Fruit fly (Drosophila melanogaster) whole organism, embryonic: ENCODE data around the gene CG6652.

Experiments
- CG10654 ChIP-seq: fragments of 200-800 bp; sonication (Bioruptor generic); optimal IDR thresholded peaks from 2 replicates; lab custom pipeline; 2016; ENCODE audit warnings: missing biosample characterization, missing genetic modification characterization
- CG10979 ChIP-seq: fragments of 200-800 bp; sonication (Bioruptor generic); optimal IDR thresholded peaks from 2 replicates; lab custom pipeline; 2018; ENCODE audit warnings: missing biosample characterization, mild to moderate bottlenecking, missing genetic modification characterization, moderate library complexity
- CG12071 ChIP-seq: fragments of 200-800 bp; sonication (Bioruptor generic); optimal IDR thresholded peaks from 3 replicates; lab custom pipeline; 2018; ENCODE audit warnings: missing biosample characterization, mild to moderate bottlenecking, missing genetic modification characterization
- CG12104 ChIP-seq: fragments of 200-800 bp; sonication (Bioruptor generic); optimal IDR thresholded peaks from 3 replicates; lab custom pipeline; 2016; ENCODE audit warnings: missing biosample characterization, missing genetic modification characterization
- CG12659 ChIP-seq: fragments of 200-800 bp; sonication (Bioruptor generic); optimal IDR thresholded peaks from 3 replicates; lab custom pipeline; 2017; ENCODE audit warnings: mild to moderate bottlenecking, missing biosample characterization, missing genetic modification reagents, missing genetic modification characterization
- CG13624 ChIP-seq: fragments of 200-800 bp; sonication (Bioruptor generic); optimal IDR thresholded peaks from 2 replicates; lab custom pipeline; 2016; ENCODE audit warnings: missing biosample characterization, missing genetic modification characterization
- CG13894 ChIP-seq: fragments of 200-800 bp; sonication (Bioruptor generic); optimal IDR thresholded peaks from 3 replicates; lab custom pipeline; 2018; ENCODE audit warnings: missing biosample characterization, mild to moderate bottlenecking, missing genetic modification characterization, moderate library complexity
- CG1602 ChIP-seq: fragments of 200-800 bp; sonication (Bioruptor generic); optimal IDR thresholded peaks from 3 replicates; lab custom pipeline; 2016; ENCODE audit warnings: missing biosample characterization, missing genetic modification characterization
- CG17385 ChIP-seq: fragments of 200-800 bp; sonication (Bioruptor generic); optimal IDR thresholded peaks from 3 replicates; lab custom pipeline; 2018; ENCODE audit warnings: missing biosample characterization, mild to moderate bottlenecking, missing genetic modification characterization
- CG17829 ChIP-seq: fragments of 200-800 bp; optimal IDR thresholded peaks from 2 replicates; lab custom pipeline; 2019; ENCODE audit warnings: missing biosample characterization, mild to moderate bottlenecking, missing genetic modification characterization, moderate library complexity
- CG3065 ChIP-seq: fragments of 200-800 bp; sonication (Bioruptor generic); optimal IDR thresholded peaks from 2 replicates; lab custom pipeline; 2016; ENCODE audit warnings: missing biosample characterization, missing genetic modification characterization
- CG33213 ChIP-seq: fragments of 200-800 bp; sonication (Bioruptor generic); optimal IDR thresholded peaks from 3 replicates; lab custom pipeline; 2016; ENCODE audit warnings: missing biosample characterization, missing genetic modification characterization
- CG3407 ChIP-seq: fragments of 200-800 bp; sonication (Bioruptor generic); optimal IDR thresholded peaks from 2 replicates; lab custom pipeline; 2018; ENCODE audit warnings: missing biosample characterization, mild to moderate bottlenecking, missing genetic modification characterization
- CG43689 ChIP-seq: fragments of 200-800 bp; sonication (Bioruptor generic); IDR thresholded peaks from 2 replicates; pipeline ENCODE4 v1.3.6; 2022; ENCODE audit warnings: missing biosample characterization, missing genetic modification characterization
- CG5180 ChIP-seq: fragments of 200-800 bp; sonication (Bioruptor generic); optimal IDR thresholded peaks from 3 replicates; lab custom pipeline; 2017; ENCODE audit warnings: missing biosample characterization, missing genetic modification characterization, mild to moderate bottlenecking, moderate library complexity, missing genetic modification reagents
- CG8478 ChIP-seq: fragments of >200 bp; optimal IDR thresholded peaks from 2 replicates; lab custom pipeline; 2018
- CG8924 ChIP-seq: fragments of 200-800 bp; optimal IDR thresholded peaks from 3 replicates; lab custom pipeline; 2019; ENCODE audit warnings: missing biosample characterization, mild to moderate bottlenecking, missing genetic modification characterization, moderate library complexity
- CG9876 ChIP-seq: fragments of 200-800 bp; sonication (Bioruptor generic); optimal IDR thresholded peaks from 2 replicates; lab custom pipeline; 2016; ENCODE audit warnings: missing biosample characterization, missing genetic modification characterization
- CkIIα-i1 ChIP-seq: fragments of 200-800 bp; sonication (Bioruptor generic); IDR thresholded peaks from 2 replicates; pipeline ENCODE4 v1.3.6; 2022; ENCODE audit warnings: missing biosample characterization, missing genetic modification characterization
- D19B ChIP-seq: fragments of 200-800 bp; sonication (Bioruptor generic); optimal IDR thresholded peaks from 2 replicates; lab custom pipeline; 2017; ENCODE audit warnings: missing biosample characterization, mild to moderate bottlenecking, missing genetic modification characterization
- Dip2 ChIP-seq: fragments of 200-800 bp; sonication (Bioruptor generic); IDR thresholded peaks from 2 replicates; pipeline ENCODE4 v1.3.6; 2022; ENCODE audit warnings: missing biosample characterization, missing genetic modification characterization
- HHEX ChIP-seq: fragments of 200-800 bp; sonication (Bioruptor generic); optimal IDR thresholded peaks from 3 replicates; lab custom pipeline; 2017; ENCODE audit warnings: missing biosample characterization, mild to moderate bottlenecking, missing genetic modification characterization, missing genetic modification reagents
- HLH54F ChIP-seq: fragments of 200-800 bp; sonication (Bioruptor generic); optimal IDR thresholded peaks from 3 replicates; lab custom pipeline; 2016; ENCODE audit warnings: missing biosample characterization, missing genetic modification characterization
- Hand ChIP-seq: fragments of 200-800 bp; sonication (Bioruptor generic); optimal IDR thresholded peaks from 2 replicates; lab custom pipeline; 2017; ENCODE audit warnings: mild to moderate bottlenecking, missing biosample characterization, missing genetic modification reagents, missing genetic modification characterization
- Hr51 ChIP-seq, 2 experiments: fragments of 200-800 bp; sonication (Bioruptor generic); optimal IDR thresholded peaks; 2 replicates in 1 of 2; 3 replicates in 1 of 2; lab custom pipeline; 2016 to 2018; ENCODE audit warnings: missing biosample characterization in 2 of 2, missing genetic modification characterization in 2 of 2, mild to moderate bottlenecking in 1 of 2, moderate library complexity in 1 of 2
- Ptx1 ChIP-seq: fragments of 200-800 bp; sonication (Bioruptor generic); IDR thresholded peaks from 2 replicates; pipeline ENCODE4 v1.3.6; 2022; ENCODE audit warnings: missing biosample characterization, missing genetic modification characterization
- Usf ChIP-seq: fragments of 200-800 bp; sonication (Bioruptor generic); optimal IDR thresholded peaks from 2 replicates; lab custom pipeline; 2017; ENCODE audit warnings: missing genotype, missing biosample characterization, missing genetic modification characterization
- bbx ChIP-seq: fragments of 200-800 bp; sonication (Bioruptor generic); IDR thresholded peaks from 2 replicates; pipeline ENCODE4 v1.3.6; 2022; ENCODE audit warnings: missing biosample characterization, missing genetic modification characterization; ENCODE audit not compliant: partially characterized antibody
- bsh ChIP-seq, 2 experiments: fragments of 200-800 bp; sonication (Bioruptor generic); optimal IDR thresholded peaks; 2 replicates each; lab custom pipeline; 2017 to 2018; ENCODE audit warnings: mild to moderate bottlenecking in 2 of 2, missing biosample characterization in 2 of 2, missing genetic modification characterization in 2 of 2, moderate library complexity in 1 of 2
- cad ChIP-seq: fragments of >200 bp; optimal IDR thresholded peaks from 2 replicates; lab custom pipeline; 2017; ENCODE audit warnings: missing biosample characterization, missing genetic modification characterization
- cato ChIP-seq: fragments of 200-800 bp; sonication (Bioruptor generic); optimal IDR thresholded peaks from 2 replicates; lab custom pipeline; 2016; ENCODE audit warnings: missing biosample characterization, missing genetic modification characterization, borderline replicate concordance
- cg ChIP-seq: fragments of 200-800 bp; sonication (Bioruptor generic); optimal IDR thresholded peaks from 3 replicates; lab custom pipeline; 2019; ENCODE audit warnings: missing biosample characterization, mild to moderate bottlenecking, missing genetic modification characterization, moderate library complexity
- chif ChIP-seq, 2 experiments: fragments of 200-800 bp; sonication (Bioruptor generic); optimal IDR thresholded peaks; 3 replicates each; lab custom pipeline; 2016; ENCODE audit warnings: missing biosample characterization in 2 of 2, missing genetic modification characterization in 2 of 2
- da ChIP-seq: fragments of 200-800 bp; sonication (Bioruptor generic); optimal IDR thresholded peaks from 2 replicates; lab custom pipeline; 2016; ENCODE audit warnings: missing biosample characterization, missing genetic modification characterization
- dati ChIP-seq: fragments of 200-800 bp; sonication (Bioruptor generic); IDR thresholded peaks from 2 replicates; pipeline ENCODE4 v1.3.6; 2022; ENCODE audit warnings: missing biosample characterization, missing genetic modification characterization
- emc ChIP-seq: fragments of 200-800 bp; sonication (Bioruptor generic); optimal IDR thresholded peaks from 2 replicates; lab custom pipeline; 2016; ENCODE audit warnings: missing biosample characterization, missing genetic modification characterization
- gcm2 ChIP-seq: fragments of 200-800 bp; sonication (Bioruptor generic); optimal IDR thresholded peaks from 2 replicates; lab custom pipeline; 2016; ENCODE audit warnings: missing biosample characterization, missing genetic modification characterization
- grau ChIP-seq: fragments of 200-800 bp; optimal IDR thresholded peaks from 3 replicates; lab custom pipeline; 2019; ENCODE audit warnings: missing biosample characterization, mild to moderate bottlenecking, missing genetic modification characterization, moderate library complexity
- inv ChIP-seq: fragments of 200-800 bp; sonication (Bioruptor generic); IDR thresholded peaks from 2 replicates; pipeline ENCODE4 v1.3.6; 2022; ENCODE audit warnings: missing biosample characterization, missing genetic modification characterization; ENCODE audit not compliant: partially characterized antibody
- lola ChIP-seq, 3 experiments: fragments of >200 bp in 2 of 3; fragments of 200-800 bp in 1 of 3; sonication (Bioruptor generic) in 1 of 3; optimal IDR thresholded peaks; 2 replicates each; lab custom pipeline; 2017 to 2019; ENCODE audit warnings: missing biosample characterization in 3 of 3, missing genetic modification characterization in 3 of 3, mild to moderate bottlenecking in 1 of 3, moderate library complexity in 1 of 3
- luna ChIP-seq: fragments of 200-800 bp; sonication (Bioruptor generic); optimal IDR thresholded peaks from 2 replicates; lab custom pipeline; 2016; ENCODE audit warnings: missing biosample characterization, missing genetic modification characterization
- onecut ChIP-seq: fragments of 200-800 bp; sonication (Bioruptor generic); IDR thresholded peaks from 2 replicates; pipeline ENCODE4 v1.3.6; 2022; ENCODE audit warnings: missing biosample characterization, missing genetic modification characterization
- p53 ChIP-seq: fragments of 200-800 bp; sonication (Bioruptor generic); optimal IDR thresholded peaks from 2 replicates; lab custom pipeline; 2016; ENCODE audit warnings: missing biosample characterization, missing genetic modification characterization
- pan ChIP-seq, 4 experiments: fragments of >200 bp in 3 of 4; fragments of 200-800 bp in 1 of 4; sonication (Bioruptor generic) in 1 of 4; optimal IDR thresholded peaks in 3 of 4; IDR thresholded peaks in 1 of 4; 2 replicates each; pipeline versions ENCODE4 v1.3.6 to Lab custom; 2017 to 2022; ENCODE audit warnings: missing biosample characterization in 2 of 4, missing genetic modification characterization in 2 of 4, mixed read lengths in 1 of 4
- pho ChIP-seq: fragments of 200-800 bp; sonication (Bioruptor generic); optimal IDR thresholded peaks from 2 replicates; lab custom pipeline; 2016; ENCODE audit warnings: missing biosample characterization, missing genetic modification characterization
- pnt ChIP-seq: fragments of 200-800 bp; sonication (Bioruptor generic); optimal IDR thresholded peaks from 3 replicates; lab custom pipeline; 2016; ENCODE audit warnings: missing biosample characterization, missing genetic modification characterization
- scrt ChIP-seq: fragments of 200-800 bp; sonication (Bioruptor generic); optimal IDR thresholded peaks from 2 replicates; lab custom pipeline; 2018; ENCODE audit warnings: missing biosample characterization, mild to moderate bottlenecking, missing genetic modification characterization, moderate library complexity
- so ChIP-seq: fragments of 200-800 bp; sonication (Bioruptor generic); IDR thresholded peaks from 3 replicates; pipeline ENCODE4 v1.3.6; 2022; ENCODE audit warnings: missing biosample characterization, missing genetic modification characterization
- trh ChIP-seq: fragments of 200-800 bp; sonication (Bioruptor generic); optimal IDR thresholded peaks from 2 replicates; lab custom pipeline; 2016; ENCODE audit warnings: missing biosample characterization, missing genetic modification characterization

The CG6652 gene

DNA sequence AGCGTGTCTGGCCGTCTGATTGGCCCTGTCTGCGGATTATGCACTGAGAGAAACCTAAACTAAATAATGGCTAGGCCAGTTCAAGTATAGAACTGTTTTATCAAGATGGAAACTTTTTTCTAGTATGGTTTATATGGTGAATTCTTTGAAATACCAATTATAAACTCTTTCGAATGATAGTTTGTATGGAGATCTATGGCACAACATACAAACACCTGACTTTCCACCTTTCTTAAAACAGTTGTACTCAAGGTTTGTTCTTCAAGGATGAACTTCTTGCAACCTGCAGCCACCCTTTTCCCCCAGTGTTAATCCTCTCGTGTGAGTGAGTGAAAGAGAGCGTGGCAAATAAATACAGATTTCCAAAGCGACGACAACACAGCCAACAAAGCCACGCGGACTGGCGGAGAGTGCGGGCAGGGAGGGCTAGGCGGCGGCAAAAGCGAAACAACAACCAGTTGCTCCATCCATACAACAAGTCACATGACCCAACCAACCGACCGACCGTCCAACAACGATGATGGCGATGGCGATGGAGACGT lies 18.4 kb downstream of the CG6652 start (continued):
- TF ChIP-seq CG13894 (tag; lab: Kevin White, UChicago) (peak; percentile 40), da (peak; percentile 78), pho (GFP tag; lab: Kevin White, UChicago) (peak; percentile 92), CG8924 (tag; lab: Kevin White, UChicago) (peak; percentile 91), so (GFP tag; lab: Robert Waterston, UW) (peak; percentile 93), inv (GFP tag; lab: Robert Waterston, UW) (peak; percentile 36; the same call in 1 of the 2 replicates), CG17829 (tag; lab: Kevin White, UChicago) (peak; percentile 85), CG8478 (no peak), Usf (peak; percentile 62), gcm2 (GFP tag; lab: Kevin White, UChicago) (peak; percentile 74), CG17385 (GFP tag; lab: Kevin White, UChicago) (peak; percentile 83), Ptx1 (GFP tag; lab: Robert Waterston, UW) (peak; percentile 90), Hand (GFP tag; lab: Kevin White, UChicago) (peak; percentile 76), CG13624 (GFP tag; lab: Kevin White, UChicago) (peak; percentile 89), CG33213 (GFP tag; lab: Kevin White, UChicago) (peak; percentile 77), cg (GFP tag; lab: Kevin White, UChicago) (no peak), CG10979 (tag; lab: Kevin White, UChicago) (peak; percentile 79), pnt (peak; percentile 89), trh (GFP tag; lab: Kevin White, UChicago) (peak; percentile 17), CkIIα-i1 (GFP tag; lab: Robert Waterston, UW) (peak; percentile 60; the same call in 1 of the 2 replicates), lola (GFP tag; optimal IDR thresholded peaks at IDR 0.05; lab: Kevin White, UChicago) (peak in 1 of 3 experiments; percentile 61), CG3065 (GFP tag; lab: Kevin White, UChicago) (peak; percentile 60), bbx (GFP tag; lab: Robert Waterston, UW) (no peak), CG12104 (GFP tag; lab: Kevin White, UChicago) (peak; percentile 82), p53 (peak; percentile 83), CG10654 (GFP tag; lab: Kevin White, UChicago) (peak; percentile 78), cad (GFP tag; lab: Kevin White, UChicago) (no peak), CG3407 (GFP tag; lab: Kevin White, UChicago) (peak; percentile 60), dati (peak; percentile 48; the same call in 1 of the 2 replicates), bsh (GFP tag; optimal IDR thresholded peaks at IDR 0.05; lab: Kevin White, UChicago) (peak; percentile 77 to 79), CG9876 (GFP tag; lab: Kevin White, UChicago) (peak; percentile 83), onecut (GFP tag; lab: Robert Waterston, UW) (peak; percentile 64), Dip2 (GFP tag; lab: Robert Waterston, UW) (peak; percentile 29; the same call in 1 of the 2 replicates), pan (optimal IDR thresholded peaks at IDR 0.05; lab: Kevin White, UChicago) (no peak), pan (GFP tag; optimal IDR thresholded peaks at IDR 0.05 in 1 of 2, IDR thresholded peaks at IDR 0.05 in 1 of 2) (peak in 1 of 2 experiments; percentile 89), HHEX (peak; percentile 86), HLH54F (GFP tag; lab: Kevin White, UChicago) (peak; percentile 89), CG12659 (peak; percentile 90), CG5180 (GFP tag; lab: Kevin White, UChicago) (peak; percentile 76), CG1602 (GFP tag; lab: Kevin White, UChicago) (peak; percentile 68), CG43689 (GFP tag; lab: Robert Waterston, UW) (peak; percentile 79), grau (tag; lab: Kevin White, UChicago) (peak; percentile 91), Hr51 (GFP tag; optimal IDR thresholded peaks at IDR 0.05; lab: Kevin White, UChicago) (peak; percentile 82 to 95), cato (GFP tag; lab: Kevin White, UChicago) (peak; percentile 67), chif (GFP tag; optimal IDR thresholded peaks at IDR 0.05; lab: Kevin White, UChicago) (peak; percentile 86 to 88), emc (GFP tag; lab: Kevin White, UChicago) (peak; percentile 90), CG12071 (GFP tag; lab: Kevin White, UChicago) (peak; percentile 72), scrt (GFP tag; lab: Kevin White, UChicago) (peak; percentile 47), D19B (GFP tag; lab: Kevin White, UChicago) (peak; percentile 72), luna (peak; percentile 76)
